Worm (Caenorhabditis elegans) whole organism, L2 larva: ENCODE data around the gene C26B9.7.

ENCODE experiments used
- C34F6.9 ChIP-seq: fragments of 150-350 bp; optimal IDR thresholded peaks from 2 replicates; lab custom pipeline; 2014; ENCODE audit warnings: missing biosample characterization, missing genetic modification characterization
- F13H6.1 ChIP-seq: sonication (generic microtip); optimal IDR thresholded peaks from 2 replicates; lab custom pipeline; 2016; ENCODE audit warnings: missing genetic modification characterization, missing compliant biosample characterization
- R02D3.7 ChIP-seq: fragments of 150-350 bp; optimal IDR thresholded peaks from 2 replicates; lab custom pipeline; 2014; ENCODE audit warnings: missing biosample characterization, missing genetic modification characterization
- Y55F3AM.14 ChIP-seq: fragments of 200-800 bp; sonication (Bioruptor generic); optimal IDR thresholded peaks from 2 replicates; lab custom pipeline; 2018; ENCODE audit warnings: mild to moderate bottlenecking, missing genetic modification characterization, missing compliant biosample characterization
- ZK546.5 ChIP-seq: sonication (generic microtip); optimal IDR thresholded peaks from 2 replicates; lab custom pipeline; 2017; ENCODE audit warnings: missing biosample characterization, missing genetic modification characterization
- aly-2 ChIP-seq: fragments of 150-350 bp; optimal IDR thresholded peaks from 2 replicates; lab custom pipeline; 2014; ENCODE audit warnings: missing biosample characterization, missing genetic modification characterization
- ama-1 ChIP-seq: fragments of 150-350 bp; optimal IDR thresholded peaks from 2 replicates; lab custom pipeline; 2018; ENCODE audit warnings: inconsistent platforms
- ceh-82 ChIP-seq: fragments of 150-350 bp; optimal IDR thresholded peaks from 2 replicates; lab custom pipeline; 2014; ENCODE audit warnings: missing biosample characterization, missing genetic modification characterization
- crh-2 ChIP-seq: sonication (generic microtip); optimal IDR thresholded peaks from 2 replicates; lab custom pipeline; 2017; ENCODE audit warnings: missing biosample characterization, missing genetic modification characterization
- elt-1 ChIP-seq: fragments of 150-350 bp; optimal IDR thresholded peaks from 2 replicates; lab custom pipeline; 2014; ENCODE audit warnings: missing biosample characterization, missing genetic modification characterization
- elt-3 ChIP-seq: sonication (generic microtip); optimal IDR thresholded peaks from 2 replicates; lab custom pipeline; 2017; ENCODE audit warnings: missing biosample characterization, missing genetic modification characterization
- fos-1 ChIP-seq: fragments of 150-350 bp; optimal IDR thresholded peaks from 2 replicates; lab custom pipeline; 2014; ENCODE audit warnings: missing biosample characterization, missing genetic modification characterization
- gmeb-1 ChIP-seq: fragments of 150-350 bp; optimal IDR thresholded peaks from 2 replicates; lab custom pipeline; 2014; ENCODE audit warnings: missing biosample characterization, missing genetic modification characterization
- lin-11 ChIP-seq: fragments of 150-350 bp; sonication (generic microtip); optimal IDR thresholded peaks from 2 replicates; lab custom pipeline; 2014; ENCODE audit warnings: missing biosample characterization, missing genetic modification characterization, inconsistent platforms, mixed read lengths
- lin-13 ChIP-seq: fragments of 150-350 bp; optimal IDR thresholded peaks from 2 replicates; lab custom pipeline; 2014; ENCODE audit warnings: missing biosample characterization, missing genetic modification reagents, missing genetic modification characterization
- lsy-2 ChIP-seq, 2 experiments: fragments of 150-350 bp in 1 of 2; sonication (generic microtip) in 1 of 2; optimal IDR thresholded peaks; 2 replicates each; lab custom pipeline; 2014 to 2017; ENCODE audit warnings: missing biosample characterization in 2 of 2, missing genetic modification characterization in 2 of 2
- mab-5 ChIP-seq: fragments of 150-350 bp; optimal IDR thresholded peaks from 2 replicates; lab custom pipeline; 2014; ENCODE audit warnings: missing biosample characterization, missing genetic modification characterization
- mdl-1 ChIP-seq, 2 experiments: fragments of 150-350 bp in 1 of 2; sonication (generic microtip) in 1 of 2; optimal IDR thresholded peaks; 2 replicates each; lab custom pipeline; 2017; ENCODE audit warnings: missing biosample characterization in 2 of 2, missing genetic modification characterization in 2 of 2
- nhr-10 ChIP-seq: sonication (generic microtip); optimal IDR thresholded peaks from 2 replicates; lab custom pipeline; 2017; ENCODE audit warnings: missing biosample characterization, missing genetic modification characterization
- nhr-12 ChIP-seq: fragments of 150-350 bp; optimal IDR thresholded peaks from 2 replicates; lab custom pipeline; 2014; ENCODE audit warnings: missing biosample characterization, missing genetic modification characterization
- nhr-129 ChIP-seq: fragments of 150-350 bp; optimal IDR thresholded peaks from 2 replicates; lab custom pipeline; 2014; ENCODE audit warnings: missing biosample characterization, missing genetic modification characterization
- nhr-21 ChIP-seq: fragments of 150-350 bp; optimal IDR thresholded peaks from 2 replicates; lab custom pipeline; 2014; ENCODE audit warnings: missing biosample characterization, missing genetic modification characterization
- nhr-23 ChIP-seq: fragments of 150-350 bp; optimal IDR thresholded peaks from 2 replicates; lab custom pipeline; 2014; ENCODE audit warnings: missing biosample characterization, missing genetic modification reagents, missing genetic modification characterization
- nhr-25 ChIP-seq: fragments of 150-350 bp; sonication (generic microtip); optimal IDR thresholded peaks from 3 replicates; lab custom pipeline; 2014; ENCODE audit warnings: missing biosample characterization, missing genetic modification characterization
- peb-1 ChIP-seq: fragments of 150-350 bp; optimal IDR thresholded peaks from 2 replicates; lab custom pipeline; 2014; ENCODE audit warnings: missing biosample characterization, missing genetic modification characterization
- skn-1 ChIP-seq: sonication (generic microtip); optimal IDR thresholded peaks from 2 replicates; lab custom pipeline; 2017; ENCODE audit warnings: missing biosample characterization, missing genetic modification characterization
- sma-3 ChIP-seq: sonication (generic microtip); optimal IDR thresholded peaks from 2 replicates; lab custom pipeline; 2016; ENCODE audit warnings: missing genetic modification reagents, missing genetic modification characterization, missing compliant biosample characterization
- sma-9 ChIP-seq, 2 experiments: fragments of 150-350 bp in 1 of 2; sonication (generic microtip) in 1 of 2; optimal IDR thresholded peaks; 2 replicates each; lab custom pipeline; 2014 to 2016; ENCODE audit warnings: missing genetic modification characterization in 2 of 2, mild to moderate bottlenecking in 1 of 2, missing biosample characterization in 1 of 2, missing compliant biosample characterization in 1 of 2, missing genetic modification reagents in 1 of 2, moderate library complexity in 1 of 2
- snpc-4 ChIP-seq: fragments of 150-350 bp; optimal IDR thresholded peaks from 2 replicates; lab custom pipeline; 2014; ENCODE audit warnings: missing biosample characterization, missing genetic modification characterization
- unc-39 ChIP-seq: fragments of 150-350 bp; optimal IDR thresholded peaks from 2 replicates; lab custom pipeline; 2014; ENCODE audit warnings: missing biosample characterization, missing genetic modification characterization
- unc-55 ChIP-seq: fragments of 150-350 bp; sonication (generic microtip); optimal IDR thresholded peaks from 3 replicates; lab custom pipeline; 2014; ENCODE audit warnings: missing biosample characterization, missing genetic modification reagents, missing genetic modification characterization
- unc-62 ChIP-seq: fragments of 150-350 bp; optimal IDR thresholded peaks from 2 replicates; lab custom pipeline; 2014; ENCODE audit warnings: missing biosample characterization, missing genetic modification reagents, missing genetic modification characterization
- zag-1 ChIP-seq: fragments of 150-350 bp; optimal IDR thresholded peaks from 2 replicates; lab custom pipeline; 2014; ENCODE audit warnings: missing biosample characterization, missing genetic modification characterization
- ztf-1 ChIP-seq: fragments of 200-800 bp; sonication (Bioruptor generic); conservative IDR thresholded peaks from 2 replicates; pipeline ENCODE4 v1.3.6; 2022; ENCODE audit warnings: missing genetic modification characterization, missing compliant biosample characterization
- ztf-11 ChIP-seq: sonication (generic microtip); optimal IDR thresholded peaks from 2 replicates; lab custom pipeline; 2017; ENCODE audit warnings: missing biosample characterization, missing genetic modification characterization

C26B9.7 gene

ce11 chrX:5342007-5342406 lies at the start of gene C26B9.7:
Gene C26B9.7, plus strand, starts transcription at chrX:5342307.
- TF ChIP-seq zag-1 (tag; lab: Kevin White, UChicago) (no peak), ZK546.5 (tag; lab: Kevin White, UChicago) (no peak), nhr-12 (tag; lab: Kevin White, UChicago) (no peak), elt-3 (no peak), snpc-4 (tag; lab: Kevin White, UChicago) (no peak), ztf-11 (tag; lab: Kevin White, UChicago) (no peak), ama-1 (lab: Kevin White, UChicago) (no peak), sma-3 (GFP tag; lab: Kevin White, UChicago) (no peak), fos-1 (tag; lab: Kevin White, UChicago) (no peak), nhr-23 (tag; lab: Kevin White, UChicago) (no peak), nhr-21 (tag; lab: Kevin White, UChicago) (no peak), elt-1 (tag; lab: Kevin White, UChicago) (no peak), nhr-10 (no peak), unc-62 (GFP tag; lab: Kevin White, UChicago) (no peak), unc-39 (tag; lab: Kevin White, UChicago) (no peak), skn-1 (no peak), ceh-82 (tag; lab: Kevin White, UChicago) (no peak), aly-2 (tag; lab: Kevin White, UChicago) (no peak), R02D3.7 (tag; lab: Kevin White, UChicago) (no peak)
- TF ChIP-seq, all 48 proteins: peak for 0

- TF ChIP-seq ztf-1 (no peak), nhr-129 (tag; lab: Kevin White, UChicago) (peak; percentile 61), mdl-1 (tag; optimal IDR thresholded peaks at IDR 0.05; lab: Kevin White, UChicago) (no peak), unc-55 (GFP tag; lab: Kevin White, UChicago) (no peak), ceh-82 (tag; lab: Kevin White, UChicago) (no peak), aly-2 (tag; lab: Kevin White, UChicago) (no peak), C34F6.9 (tag; lab: Kevin White, UChicago) (no peak), crh-2 (tag; lab: Kevin White, UChicago) (no peak)
Observed at ce11 chrX:5293862-5294261, 48.2 kb upstream of the C26B9.7 start.

- TF ChIP-seq lin-13, result peak; percentile 44
- no peak for TF ChIP-seq peb-1
- peak; percentile 37 to 67 for TF ChIP-seq lsy-2 (tag; optimal IDR thresholded peaks at IDR 0.05; lab: Kevin White, UChicago)
- TF ChIP-seq gmeb-1 (tag; lab: Kevin White, UChicago), result peak; percentile 39
- TF ChIP-seq F13H6.1, result peak; percentile 59
- TF ChIP-seq fos-1 (tag; lab: Kevin White, UChicago), result peak; percentile 5
- TF ChIP-seq C34F6.9 (tag; lab: Kevin White, UChicago), result peak; percentile 57
- peak; percentile 40 for TF ChIP-seq crh-2 (tag; lab: Kevin White, UChicago)
- peak; percentile 83 for TF ChIP-seq unc-55 (GFP tag; lab: Kevin White, UChicago)
- TF ChIP-seq lin-11, result peak; percentile 4
- TF ChIP-seq nhr-10, result no peak
- TF ChIP-seq sma-9 (GFP tag; optimal IDR thresholded peaks at IDR 0.05; lab: Kevin White, UChicago), result peak; percentile 62
- TF ChIP-seq sma-9 (tag; optimal IDR thresholded peaks at IDR 0.05; lab: Kevin White, UChicago), result no peak
- TF ChIP-seq nhr-129 (tag; lab: Kevin White, UChicago), result peak; percentile 69
- TF ChIP-seq nhr-25 (tag; lab: Kevin White, UChicago), result no peak
- TF ChIP-seq mab-5 (tag; lab: Kevin White, UChicago), result peak; percentile 76
Observed at ce11 chrX:5297942-5298611, 44.0 kb upstream of the C26B9.7 start, which contains the start of gene ift-81. Gene ift-81, plus strand, starts transcription at chrX:5298561.

ce11 chrX:5303500-5303899 lies 38.6 kb upstream of the C26B9.7 start, which contains the start of gene ags-3:
Gene ags-3, minus strand, starts transcription at chrX:5303600.
- no peak for TF ChIP-seq unc-62 (GFP tag; lab: Kevin White, UChicago)
- no peak for TF ChIP-seq mab-5 (tag; lab: Kevin White, UChicago)
- TF ChIP-seq Y55F3AM.14, result no peak
- no peak for TF ChIP-seq snpc-4 (tag; lab: Kevin White, UChicago)
- no peak for TF ChIP-seq nhr-10
